Fruit fly (Drosophila melanogaster) whole organism, embryonic: ENCODE measurements around the gene CG1142.

Source experiments
- Abd-B ChIP-seq: fragments of 200-800 bp; sonication (Bioruptor generic); optimal IDR thresholded peaks from 2 replicates; lab custom pipeline; 2018; ENCODE audit warnings: missing biosample characterization, mild to moderate bottlenecking, missing genetic modification characterization, moderate library complexity
- Adf1 ChIP-seq: fragments of 200-800 bp; sonication (Bioruptor generic); IDR thresholded peaks from 2 replicates; pipeline ENCODE4 v1.3.6; 2022; ENCODE audit warnings: missing biosample characterization, missing genetic modification characterization
- Awh ChIP-seq: fragments of 200-800 bp; sonication (Bioruptor generic); IDR thresholded peaks from 2 replicates; pipeline ENCODE4, ENCODE4 v1.3.6; 2022; ENCODE audit warnings: missing biosample characterization, missing genetic modification characterization
- CG10147 ChIP-seq: fragments of 200-800 bp; sonication (Bioruptor generic); optimal IDR thresholded peaks from 2 replicates; lab custom pipeline; 2019; ENCODE audit warnings: missing biosample characterization, mild to moderate bottlenecking, missing genetic modification characterization, moderate library complexity
- CG13775 ChIP-seq: fragments of 200-800 bp; sonication (Bioruptor generic); optimal IDR thresholded peaks from 3 replicates; lab custom pipeline; 2017; ENCODE audit warnings: missing biosample characterization, mild to moderate bottlenecking, missing genetic modification characterization
- CG1602 ChIP-seq: fragments of 200-800 bp; sonication (Bioruptor generic); optimal IDR thresholded peaks from 3 replicates; lab custom pipeline; 2016; ENCODE audit warnings: missing biosample characterization, missing genetic modification characterization
- CG16779 ChIP-seq: fragments of 200-800 bp; sonication (Bioruptor generic); IDR thresholded peaks from 2 replicates; pipeline ENCODE4 v1.3.6; 2022; ENCODE audit warnings: missing biosample characterization, missing genetic modification characterization
- CG17829 ChIP-seq: fragments of 200-800 bp; optimal IDR thresholded peaks from 2 replicates; lab custom pipeline; 2019; ENCODE audit warnings: missing biosample characterization, mild to moderate bottlenecking, missing genetic modification characterization, moderate library complexity
- CG17912 ChIP-seq: fragments of 200-800 bp; sonication (Bioruptor generic); optimal IDR thresholded peaks from 2 replicates; lab custom pipeline; 2018; ENCODE audit warnings: missing biosample characterization, mild to moderate bottlenecking, missing genetic modification characterization
- CG2202 ChIP-seq: fragments of 200-800 bp; sonication (Bioruptor generic); optimal IDR thresholded peaks from 2 replicates; lab custom pipeline; 2018; ENCODE audit warnings: missing biosample characterization, mild to moderate bottlenecking, missing genetic modification characterization
- CG2712 ChIP-seq: fragments of 200-800 bp; optimal IDR thresholded peaks from 3 replicates; lab custom pipeline; 2019; ENCODE audit warnings: missing biosample characterization, mild to moderate bottlenecking, missing genetic modification characterization, moderate library complexity
- CG2889 ChIP-seq: fragments of 200-800 bp; sonication (Bioruptor generic); IDR thresholded peaks from 3 replicates; pipeline ENCODE4 v1.3.6; 2022; ENCODE audit warnings: missing biosample characterization, missing genetic modification characterization
- CG31441 ChIP-seq: fragments of 200-800 bp; sonication (Bioruptor generic); IDR thresholded peaks from 2 replicates; pipeline ENCODE4 v1.3.6; 2022; ENCODE audit warnings: missing biosample characterization, missing genetic modification characterization
- CG34224 ChIP-seq: fragments of 200-800 bp; sonication (Bioruptor generic); IDR thresholded peaks from 3 replicates; pipeline ENCODE4 v1.3.6; 2022; ENCODE audit warnings: missing biosample characterization, missing genetic modification characterization; ENCODE audit not compliant: partially characterized antibody
- CG3847 ChIP-seq: fragments of 200-800 bp; sonication (Bioruptor generic); IDR thresholded peaks from 2 replicates; pipeline ENCODE4 v1.3.6; 2022; ENCODE audit warnings: missing biosample characterization, missing genetic modification characterization
- CG4707 ChIP-seq: fragments of 200-800 bp; sonication (Bioruptor generic); optimal IDR thresholded peaks from 2 replicates; lab custom pipeline; 2018; ENCODE audit warnings: missing biosample characterization, mild to moderate bottlenecking, missing genetic modification characterization, moderate library complexity
- CG5953 ChIP-seq: fragments of 200-800 bp; sonication (Bioruptor generic); IDR thresholded peaks from 2 replicates; pipeline ENCODE4 v1.3.6; 2022; ENCODE audit warnings: missing biosample characterization, missing genetic modification characterization
- CG6254 ChIP-seq: fragments of 200-800 bp; sonication (Bioruptor generic); optimal IDR thresholded peaks from 3 replicates; lab custom pipeline; 2017; ENCODE audit warnings: mild to moderate bottlenecking, missing biosample characterization, missing genetic modification reagents, missing genetic modification characterization
- CG6654 ChIP-seq: fragments of 200-800 bp; sonication (Bioruptor generic); optimal IDR thresholded peaks from 2 replicates; lab custom pipeline; 2017; ENCODE audit warnings: missing biosample characterization, mild to moderate bottlenecking, missing genetic modification characterization
- CG7928 ChIP-seq: fragments of 200-800 bp; sonication (Bioruptor generic); optimal IDR thresholded peaks from 2 replicates; lab custom pipeline; 2017; ENCODE audit warnings: missing biosample characterization, mild to moderate bottlenecking, missing genetic modification characterization
- CG8281 ChIP-seq: fragments of 200-800 bp; sonication (Bioruptor generic); optimal IDR thresholded peaks from 2 replicates; lab custom pipeline; 2018; ENCODE audit warnings: missing biosample characterization, mild to moderate bottlenecking, missing genetic modification characterization, moderate library complexity
- CG9817 ChIP-seq: fragments of 200-800 bp; sonication (Bioruptor generic); optimal IDR thresholded peaks from 2 replicates; lab custom pipeline; 2018; ENCODE audit warnings: missing biosample characterization, mild to moderate bottlenecking, missing genetic modification characterization, moderate library complexity
- CTCF ChIP-seq: fragments of 200-800 bp; sonication (Bioruptor generic); optimal IDR thresholded peaks from 2 replicates; lab custom pipeline; 2017; ENCODE audit warnings: missing biosample characterization, mild to moderate bottlenecking, missing genetic modification characterization, moderate library complexity
- CkIIα-i1 ChIP-seq: fragments of 200-800 bp; sonication (Bioruptor generic); IDR thresholded peaks from 2 replicates; pipeline ENCODE4 v1.3.6; 2022; ENCODE audit warnings: missing biosample characterization, missing genetic modification characterization
- D19A ChIP-seq: fragments of 200-800 bp; optimal IDR thresholded peaks from 3 replicates; lab custom pipeline; 2019; ENCODE audit warnings: missing biosample characterization, mild to moderate bottlenecking, missing genetic modification characterization, moderate library complexity
- HLH4C ChIP-seq: fragments of 200-800 bp; sonication (Bioruptor generic); IDR thresholded peaks from 3 replicates; pipeline ENCODE4 v1.3.6; 2022; ENCODE audit warnings: missing biosample characterization, missing genetic modification characterization; ENCODE audit not compliant: partially characterized antibody
- Hand ChIP-seq: fragments of 200-800 bp; sonication (Bioruptor generic); optimal IDR thresholded peaks from 2 replicates; lab custom pipeline; 2017; ENCODE audit warnings: mild to moderate bottlenecking, missing biosample characterization, missing genetic modification reagents, missing genetic modification characterization
- Hey ChIP-seq: fragments of 200-800 bp; sonication (Bioruptor generic); optimal IDR thresholded peaks from 3 replicates; lab custom pipeline; 2018; ENCODE audit warnings: missing biosample characterization, mild to moderate bottlenecking, missing genetic modification characterization
- Hr78 ChIP-seq, 2 experiments: fragments of 200-800 bp in 1 of 2; fragments of >200 bp in 1 of 2; sonication (Bioruptor generic) in 1 of 2; optimal IDR thresholded peaks; 2 replicates each; lab custom pipeline; 2017 to 2019; ENCODE audit warnings: missing biosample characterization in 2 of 2, missing genetic modification characterization in 2 of 2, mild to moderate bottlenecking in 1 of 2, moderate library complexity in 1 of 2
- Jarid2 ChIP-seq: fragments of 200-800 bp; sonication (Bioruptor generic); optimal IDR thresholded peaks from 3 replicates; lab custom pipeline; 2017; ENCODE audit warnings: mild to moderate bottlenecking, missing biosample characterization, missing genetic modification reagents, missing genetic modification characterization
- Kr ChIP-seq: fragments of 200-800 bp; sonication (Bioruptor generic); optimal IDR thresholded peaks from 2 replicates; lab custom pipeline; 2017; ENCODE audit warnings: missing biosample characterization, mild to moderate bottlenecking, missing genetic modification characterization
- Mes4 ChIP-seq: fragments of 200-800 bp; sonication (Bioruptor generic); optimal IDR thresholded peaks from 2 replicates; lab custom pipeline; 2016; ENCODE audit warnings: missing biosample characterization, missing genetic modification characterization
- Myb ChIP-seq: fragments of 200-800 bp; sonication (Bioruptor generic); optimal IDR thresholded peaks from 2 replicates; lab custom pipeline; 2016; ENCODE audit warnings: missing biosample characterization, missing genetic modification characterization
- NFAT ChIP-seq: fragments of 200-800 bp; sonication (Bioruptor generic); IDR thresholded peaks from 2 replicates; pipeline ENCODE4 v1.3.6; 2022; ENCODE audit warnings: missing biosample characterization, missing genetic modification characterization
- abd-A ChIP-seq: fragments of 200-800 bp; sonication (Bioruptor generic); optimal IDR thresholded peaks from 3 replicates; lab custom pipeline; 2019; ENCODE audit warnings: missing biosample characterization, mild to moderate bottlenecking, missing genetic modification characterization, moderate library complexity
- cato ChIP-seq: fragments of 200-800 bp; sonication (Bioruptor generic); optimal IDR thresholded peaks from 2 replicates; lab custom pipeline; 2016; ENCODE audit warnings: missing biosample characterization, missing genetic modification characterization, borderline replicate concordance
- cg ChIP-seq: fragments of 200-800 bp; sonication (Bioruptor generic); optimal IDR thresholded peaks from 3 replicates; lab custom pipeline; 2019; ENCODE audit warnings: missing biosample characterization, mild to moderate bottlenecking, missing genetic modification characterization, moderate library complexity
- disco-r ChIP-seq: fragments of 200-800 bp; sonication (Bioruptor generic); optimal IDR thresholded peaks from 2 replicates; lab custom pipeline; 2016; ENCODE audit warnings: missing biosample characterization, missing genetic modification characterization
- ewg ChIP-seq: fragments of 200-800 bp; sonication (Bioruptor generic); optimal IDR thresholded peaks from 3 replicates; lab custom pipeline; 2017; ENCODE audit warnings: mild to moderate bottlenecking, missing biosample characterization, missing genetic modification reagents, missing genetic modification characterization
- exex ChIP-seq: fragments of 200-800 bp; sonication (Bioruptor generic); optimal IDR thresholded peaks from 4 replicates; lab custom pipeline; 2018; ENCODE audit warnings: missing biosample characterization, mild to moderate bottlenecking, missing genetic modification characterization, moderate library complexity
- fd64A ChIP-seq: fragments of 200-800 bp; sonication (Bioruptor generic); optimal IDR thresholded peaks from 3 replicates; lab custom pipeline; 2018; ENCODE audit warnings: missing biosample characterization, mild to moderate bottlenecking, missing genetic modification characterization
- grn ChIP-seq: fragments of 200-800 bp; sonication (Bioruptor generic); optimal IDR thresholded peaks from 3 replicates; lab custom pipeline; 2017; ENCODE audit warnings: missing biosample characterization, missing genetic modification characterization
- hb ChIP-seq: fragments of 200-800 bp; sonication (Bioruptor generic); IDR thresholded peaks from 3 replicates; pipeline ENCODE4 v1.3.6; 2022; ENCODE audit warnings: missing biosample characterization, missing genetic modification characterization; ENCODE audit not compliant: partially characterized antibody
- mirr ChIP-seq: fragments of 200-800 bp; sonication (Bioruptor generic); optimal IDR thresholded peaks from 3 replicates; lab custom pipeline; 2018; ENCODE audit warnings: missing biosample characterization, mild to moderate bottlenecking, missing genetic modification characterization
- pan ChIP-seq, 4 experiments: fragments of >200 bp in 3 of 4; fragments of 200-800 bp in 1 of 4; sonication (Bioruptor generic) in 1 of 4; optimal IDR thresholded peaks in 3 of 4; IDR thresholded peaks in 1 of 4; 2 replicates each; pipeline versions ENCODE4 v1.3.6 to Lab custom; 2017 to 2022; ENCODE audit warnings: missing biosample characterization in 2 of 4, missing genetic modification characterization in 2 of 4, mixed read lengths in 1 of 4
- phol ChIP-seq: fragments of 200-800 bp; sonication (Bioruptor generic); optimal IDR thresholded peaks from 3 replicates; lab custom pipeline; 2018; ENCODE audit warnings: missing biosample characterization, mild to moderate bottlenecking, missing genetic modification characterization, moderate library complexity
- zen ChIP-seq: fragments of 200-800 bp; sonication (Bioruptor generic); optimal IDR thresholded peaks from 3 replicates; lab custom pipeline; 2018; ENCODE audit warnings: missing biosample characterization, mild to moderate bottlenecking, missing genetic modification characterization, moderate library complexity

CG1142 gene

dm6 chr3R:7506314-7506988 lies 32.9 kb upstream of the CG1142 start (continued):
- TF ChIP-seq cg, result no peak
- TF ChIP-seq Mes4 (GFP tag; lab: Kevin White, UChicago), result peak; percentile 32
- TF ChIP-seq CG9817 (tag; lab: Kevin White, UChicago), result peak; percentile 82
- TF ChIP-seq hb, result no peak
- no peak for TF ChIP-seq CG5953 (GFP tag; lab: Robert Waterston, UW)
- TF ChIP-seq CG17829 (tag; lab: Kevin White, UChicago), result no peak
- TF ChIP-seq CG6654 (GFP tag; lab: Kevin White, UChicago), result no peak
- TF ChIP-seq Kr (GFP tag; lab: Kevin White, UChicago), result no peak
- peak; percentile 3 for TF ChIP-seq Hey (tag; lab: Kevin White, UChicago)
- peak; percentile 71 for TF ChIP-seq Hand (GFP tag; lab: Kevin White, UChicago)
- TF ChIP-seq Awh, result no peak
- peak; percentile 66 for TF ChIP-seq CG1602 (GFP tag; lab: Kevin White, UChicago)
- peak; percentile 93 for TF ChIP-seq CG3847
- TF ChIP-seq fd64A (GFP tag; lab: Kevin White, UChicago), result no peak
- peak; percentile 38; the same call in 1 of the 2 replicates for TF ChIP-seq CG31441 (GFP tag; lab: Robert Waterston, UW)
- peak; percentile 33 for TF ChIP-seq phol
- no peak for TF ChIP-seq HLH4C (GFP tag; lab: Robert Waterston, UW)
- TF ChIP-seq disco-r (GFP tag; lab: Kevin White, UChicago), result peak; percentile 59
- TF ChIP-seq cato, result peak; percentile 46
- peak; percentile 37 for TF ChIP-seq CG8281 (tag; lab: Kevin White, UChicago)
- no peak for TF ChIP-seq CTCF (GFP tag; lab: Kevin White, UChicago)
- TF ChIP-seq zen (tag; lab: Kevin White, UChicago), result no peak
- peak; percentile 81 for TF ChIP-seq CG13775
- peak; percentile 92 for TF ChIP-seq CG10147

dm6 chr3R:7504989-7505761 lies 31.6 kb upstream of the CG1142 start, which contains the start of gene alpha-Est9:
alpha-Est9 (minus strand) TSS chr3R:7505098.
- TF ChIP-seq mirr (GFP tag; lab: Kevin White, UChicago), result peak; percentile 78
- no peak for TF ChIP-seq CG6254 (GFP tag; lab: Kevin White, UChicago)
- TF ChIP-seq CG4707 (GFP tag; lab: Kevin White, UChicago), result no peak
- TF ChIP-seq cato, result no peak
- TF ChIP-seq Adf1 (GFP tag; lab: Robert Waterston, UW), result peak; percentile 17; the same call in 1 of the 2 replicates
- peak; percentile 65 for TF ChIP-seq grn (GFP tag; lab: Kevin White, UChicago)
- peak; percentile 96 for TF ChIP-seq exex (tag; lab: Kevin White, UChicago)
- no peak for TF ChIP-seq CG7928
- TF ChIP-seq CG2889, result no peak
- TF ChIP-seq CG2202 (tag; lab: Kevin White, UChicago), result no peak
- no peak for TF ChIP-seq Abd-B
- peak; percentile 50 for TF ChIP-seq abd-A
- TF ChIP-seq Jarid2 (GFP tag; lab: Kevin White, UChicago), result peak; percentile 85
- TF ChIP-seq NFAT, result peak; percentile 45; the same call in 1 of the 2 replicates
- no peak for TF ChIP-seq Myb (GFP tag; lab: Kevin White, UChicago)
- TF ChIP-seq CG17912, result no peak
- no peak for TF ChIP-seq CG16779 (GFP tag; lab: Robert Waterston, UW)
- TF ChIP-seq ewg, result no peak
- TF ChIP-seq Hr78 (GFP tag; optimal IDR thresholded peaks at IDR 0.05; lab: Kevin White, UChicago), result no peak
- no peak for TF ChIP-seq CkIIα-i1 (GFP tag; lab: Robert Waterston, UW)
- 0 out of 3 replicates have a peak, but pooled peaks have one; percentile 22 for TF ChIP-seq CG34224 (GFP tag; lab: Robert Waterston, UW)
- TF ChIP-seq pan (optimal IDR thresholded peaks at IDR 0.05; lab: Kevin White, UChicago), result no peak
- peak in 1 of 2 experiments; percentile 4 for TF ChIP-seq pan (GFP tag; optimal IDR thresholded peaks at IDR 0.05 in 1 of 2, IDR thresholded peaks at IDR 0.05 in 1 of 2)
- no peak for TF ChIP-seq CG2712 (tag; lab: Kevin White, UChicago)
- TF ChIP-seq Hey (tag; lab: Kevin White, UChicago), result no peak
- TF ChIP-seq D19A (tag; lab: Kevin White, UChicago), result no peak
- TF ChIP-seq CG8281 (tag; lab: Kevin White, UChicago), result no peak
